ENCODE assay signal across 4 worm cellular contexts in the genomic region with DNA sequence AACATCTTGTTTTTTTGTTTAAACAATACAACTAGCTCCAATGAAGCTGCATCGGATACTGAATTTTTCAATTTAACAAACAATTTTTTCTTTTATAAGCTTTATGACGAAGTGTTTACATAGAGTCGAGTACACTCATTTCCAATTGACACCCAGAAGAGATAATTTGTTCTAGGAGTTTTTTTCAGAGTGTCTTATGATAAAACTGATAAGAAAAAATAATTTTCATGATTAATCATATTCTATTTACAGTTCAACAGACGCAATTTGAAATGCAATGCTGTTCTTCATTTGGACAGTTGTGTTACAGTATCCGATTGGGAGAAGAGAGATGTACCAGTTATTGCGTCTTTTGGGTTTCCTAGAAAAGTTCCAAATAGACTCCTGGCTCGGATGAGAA.
A peak's percentile ranks its signal among the peaks of the same experiment; 100 is the strongest.
TF ChIP-seq lines count a peak whose summit lies in the region.

No protein-coding gene starts in this region.

TF ChIP-seq in whole organism, L2 larva, 48 proteins besides CTCF, POLR2A, EP300 and RAD21:
- TF ChIP-seq mdl-1 (tag; optimal IDR thresholded peaks at IDR 0.05; lab: Kevin White, UChicago) = no peak
- peak; percentile 51 for TF ChIP-seq fos-1 (tag; optimal IDR thresholded peaks at IDR 0.05; lab: Kevin White, UChicago)
- no peak for TF ChIP-seq nhr-10 (tag; optimal IDR thresholded peaks at IDR 0.05; lab: Kevin White, UChicago)

TF ChIP-seq in whole organism, L3 larva, 47 proteins besides CTCF, POLR2A, EP300 and RAD21:
- no peak for TF ChIP-seq nhr-67 (tag; optimal IDR thresholded peaks at IDR 0.05; lab: Kevin White, UChicago)
- peak; percentile 55 for TF ChIP-seq pha-4 (tag; optimal IDR thresholded peaks at IDR 0.05; lab: Kevin White, UChicago)
- no peak for TF ChIP-seq eor-1 (tag; optimal IDR thresholded peaks at IDR 0.05; lab: Kevin White, UChicago)
- peak; percentile 66 for TF ChIP-seq elt-2 (tag; optimal IDR thresholded peaks at IDR 0.05; lab: Kevin White, UChicago)
- no peak for TF ChIP-seq skn-1 (tag; optimal IDR thresholded peaks at IDR 0.05; lab: Kevin White, UChicago)

TF ChIP-seq in whole organism, L4 larva, 104 proteins besides CTCF, POLR2A, EP300 and RAD21:
- TF ChIP-seq dmd-6 (GFP tag; IDR thresholded peaks at IDR 0.05; lab: Robert Waterston, UW) (peak; percentile 77), mep-1 (tag; optimal IDR thresholded peaks at IDR 0.05; lab: Kevin White, UChicago) (no peak), zfp-2 (tag; optimal IDR thresholded peaks at IDR 0.05; lab: Kevin White, UChicago) (no peak), hlh-11 (tag; optimal IDR thresholded peaks at IDR 0.05; lab: Kevin White, UChicago) (peak; percentile 58), dve-1 (tag; optimal IDR thresholded peaks at IDR 0.05; lab: Kevin White, UChicago; ENCODE audit: insufficient read depth) (peak; percentile 71), hlh-30 (tag; optimal IDR thresholded peaks at IDR 0.05; lab: Kevin White, UChicago; ENCODE audit: insufficient read depth) (peak; percentile 11), daf-16 (GFP tag; optimal IDR thresholded peaks at IDR 0.05; lab: Kevin White, UChicago) (no peak), daf-16 (tag; optimal IDR thresholded peaks at IDR 0.05; lab: Kevin White, UChicago) (peak; percentile 91), T20F7.1 (GFP tag; optimal IDR thresholded peaks at IDR 0.05; lab: Kevin White, UChicago) (peak; percentile 26), nhr-28 (tag; optimal IDR thresholded peaks at IDR 0.05; lab: Kevin White, UChicago) (peak; percentile 15), egl-27 (tag; optimal IDR thresholded peaks at IDR 0.05; lab: Kevin White, UChicago) (no peak)

TF ChIP-seq in whole organism, young adult, 124 proteins besides CTCF, POLR2A, EP300 and RAD21:
- TF ChIP-seq ceh-40 (GFP tag; IDR thresholded peaks at IDR 0.05; lab: Robert Waterston, UW) = no peak
- no peak for TF ChIP-seq F22D6.2 (tag; optimal IDR thresholded peaks at IDR 0.05; lab: Kevin White, UChicago)
- peak; percentile 68 for TF ChIP-seq nhr-80 (tag; optimal IDR thresholded peaks at IDR 0.05; lab: Kevin White, UChicago)
- peak; percentile 33 for TF ChIP-seq unc-62 (GFP tag; optimal IDR thresholded peaks at IDR 0.05; lab: Kevin White, UChicago)
